Worm (Caenorhabditis elegans): Measurements from ENCODE around the gene smf-1.

Gene smf-1

DNA sequence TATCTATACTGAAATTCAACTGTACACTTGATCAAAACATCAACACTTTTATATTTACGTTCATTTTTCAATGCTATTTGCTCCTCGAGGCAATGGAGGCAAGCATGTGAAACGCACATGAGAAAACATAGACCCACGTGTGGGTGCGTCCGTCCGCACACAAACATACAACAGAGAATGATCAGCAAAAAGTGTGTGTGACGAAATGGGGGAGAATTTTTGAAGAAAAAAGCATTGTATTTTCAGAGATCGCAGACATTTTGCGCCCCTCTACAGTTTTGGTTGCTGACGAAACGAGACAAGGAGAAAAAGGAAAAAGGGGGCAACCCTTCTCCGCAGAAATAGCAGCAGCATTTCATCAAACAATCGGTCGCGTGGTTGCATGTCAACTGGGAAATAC lies 27.3 kb upstream of the smf-1 start (continued):
- peak; percentile 75 for TF ChIP-seq jun-1 (tag; optimal IDR thresholded peaks at IDR 0.05)
- no peak for TF ChIP-seq snpc-4 (tag; optimal IDR thresholded peaks at IDR 0.05)
- TF ChIP-seq F44E2.7 (GFP tag; IDR thresholded peaks at IDR 0.05), result no peak
- peak; percentile 89 for TF ChIP-seq mxl-3 (GFP tag; optimal IDR thresholded peaks at IDR 0.05)

ce11 chrX:6749124-6749822 lies 26.4 kb upstream of the smf-1 start:
- TF ChIP-seq ceh-32 (tag; optimal IDR thresholded peaks at IDR 0.05; ENCODE audit: poor library complexity) (no peak), nhr-6 (tag; optimal IDR thresholded peaks at IDR 0.05) (peak; percentile 62), nhr-237 (tag; optimal IDR thresholded peaks at IDR 0.05) (no peak), daf-19 (GFP tag; conservative IDR thresholded peaks at IDR 0.05) (peak; percentile 49; the same call in 1 of the 2 replicates), mdt-29 (GFP tag; IDR thresholded peaks at IDR 0.05) (peak; percentile 93), jun-1 (tag; optimal IDR thresholded peaks at IDR 0.05) (no peak), lin-15B (tag; optimal IDR thresholded peaks at IDR 0.05) (no peak), dve-1 (tag; optimal IDR thresholded peaks at IDR 0.05; ENCODE audit: insufficient read depth) (peak; percentile 82), pha-4 (GFP tag; IDR thresholded peaks at IDR 0.05) (peak; percentile 70), pha-4 (tag; optimal IDR thresholded peaks at IDR 0.05) (peak; percentile 37), Y48G9A.11 (GFP tag; IDR thresholded peaks at IDR 0.05) (no peak), R02D3.7 (tag; optimal IDR thresholded peaks at IDR 0.05) (no peak), hlh-11 (tag; optimal IDR thresholded peaks at IDR 0.05) (peak; percentile 99), skn-1 (tag; optimal IDR thresholded peaks at IDR 0.05) (no peak), dmd-6 (GFP tag; IDR thresholded peaks at IDR 0.05) (peak; percentile 96), sdz-12 (GFP tag; optimal IDR thresholded peaks at IDR 0.05) (peak; percentile 8), mep-1 (tag; optimal IDR thresholded peaks at IDR 0.05) (peak; percentile 62), set-16 (GFP tag; IDR thresholded peaks at IDR 0.05) (peak; percentile 64), ZK337.2 (GFP tag; IDR thresholded peaks at IDR 0.05) (0 out of 2 replicates have a peak, but pooled peaks have one; percentile 26), lsy-2 (tag; optimal IDR thresholded peaks at IDR 0.05) (peak; percentile 37 to 59), ztf-7 (tag; optimal IDR thresholded peaks at IDR 0.05) (peak; percentile 79), nhr-77 (tag; optimal IDR thresholded peaks at IDR 0.05) (peak; percentile 3), pqm-1 (tag; optimal IDR thresholded peaks at IDR 0.05) (no peak), lin-38 (GFP tag; IDR thresholded peaks at IDR 0.05) (no peak), ceh-28 (tag; optimal IDR thresholded peaks at IDR 0.05) (no peak), cey-2 (tag; optimal IDR thresholded peaks at IDR 0.05; ENCODE audit: borderline replicate concordance, insufficient read depth) (peak; percentile 75), madf-5 (GFP tag; IDR thresholded peaks at IDR 0.05) (no peak), saeg-2 (GFP tag; IDR thresholded peaks at IDR 0.05) (peak; percentile 82), F44E2.7 (GFP tag; IDR thresholded peaks at IDR 0.05) (no peak), zag-1 (tag; optimal IDR thresholded peaks at IDR 0.05) (no peak), lin-29 (GFP tag; IDR thresholded peaks at IDR 0.05) (peak; percentile 63), dmd-8 (GFP tag; IDR thresholded peaks at IDR 0.05) (no peak), nhr-76 (tag; optimal IDR thresholded peaks at IDR 0.05) (no peak), lin-13 (GFP tag; optimal IDR thresholded peaks at IDR 0.05) (no peak), nhr-48 (tag; optimal IDR thresholded peaks at IDR 0.05) (peak; percentile 98), aly-2 (tag; optimal IDR thresholded peaks at IDR 0.05) (no peak), dmd-9 (GFP tag; IDR thresholded peaks at IDR 0.05) (no peak), madf-9 (GFP tag; conservative IDR thresholded peaks at IDR 0.05) (peak; percentile 52; the same call in 1 of the 2 replicates), hif-1 (tag; optimal IDR thresholded peaks at IDR 0.05) (peak; percentile 79 to 95), daf-12 (tag; optimal IDR thresholded peaks at IDR 0.05) (no peak), lim-7 (GFP tag; IDR thresholded peaks at IDR 0.05) (no peak), ceh-44 (GFP tag; IDR thresholded peaks at IDR 0.05) (no peak), hlh-30 (tag; optimal IDR thresholded peaks at IDR 0.05; ENCODE audit: insufficient read depth) (peak; percentile 88), zip-2 (tag; optimal IDR thresholded peaks at IDR 0.05) (peak; percentile 41), spr-3 (GFP tag; optimal IDR thresholded peaks at IDR 0.05) (no peak), nhr-111 (GFP tag; optimal IDR thresholded peaks at IDR 0.05) (no peak)

Measured in whole organism, L4 larva.